Worm (Caenorhabditis elegans): ENCODE measurements around the gene W02H5.8.

The W02H5.8 gene

DNA sequence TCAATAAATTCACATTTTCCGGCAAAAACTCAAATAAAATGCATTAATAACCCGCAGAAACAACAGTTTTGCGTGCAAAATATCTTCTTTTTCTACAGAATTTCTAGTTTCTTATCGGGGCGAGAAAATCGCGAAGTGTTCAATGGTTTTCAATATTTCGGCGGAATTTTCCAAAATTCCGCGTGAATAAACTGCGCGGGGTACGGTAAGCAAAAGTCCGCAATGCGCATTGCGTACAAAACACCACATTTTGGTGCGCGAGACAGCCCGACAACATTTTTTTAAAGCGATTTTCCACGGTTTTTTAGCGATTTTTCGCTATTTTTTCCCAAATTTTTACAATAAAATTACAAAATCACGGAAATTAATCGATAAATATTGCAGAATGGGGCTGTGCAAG, 41.9 kb upstream of the W02H5.8 start, which contains the start of gene Y45G12B.2 (continued):
- TF ChIP-seq nhr-11 (tag; optimal IDR thresholded peaks at IDR 0.05) (no peak), snpc-4 (tag; optimal IDR thresholded peaks at IDR 0.05) (peak; percentile 8), unc-62 (GFP tag; optimal IDR thresholded peaks at IDR 0.05) (no peak), egl-5 (tag; optimal IDR thresholded peaks at IDR 0.05) (no peak), zag-1 (tag; optimal IDR thresholded peaks at IDR 0.05) (no peak), nhr-43 (tag; optimal IDR thresholded peaks at IDR 0.05; ENCODE audit: poor library complexity, severe bottlenecking) (no peak), nhr-67 (tag; optimal IDR thresholded peaks at IDR 0.05) (no peak), lin-39 (tag; optimal IDR thresholded peaks at IDR 0.05) (no peak), ZK546.5 (tag; optimal IDR thresholded peaks at IDR 0.05) (no peak), nhr-77 (tag; optimal IDR thresholded peaks at IDR 0.05) (no peak), eor-1 (tag; optimal IDR thresholded peaks at IDR 0.05) (no peak), tbx-2 (tag; optimal IDR thresholded peaks at IDR 0.05) (no peak), nhr-28 (tag; optimal IDR thresholded peaks at IDR 0.05) (no peak), ceh-16 (tag; optimal IDR thresholded peaks at IDR 0.05) (no peak), egl-27 (tag; optimal IDR thresholded peaks at IDR 0.05) (no peak), fkh-10 (GFP tag; optimal IDR thresholded peaks at IDR 0.05) (no peak), pha-4 (tag; optimal IDR thresholded peaks at IDR 0.05) (peak; percentile 77), nhr-12 (tag; optimal IDR thresholded peaks at IDR 0.05) (no peak)

ce11 chrV:2690948-2691347, 38.5 kb upstream of the W02H5.8 start:
- TF ChIP-seq pha-4 (tag; optimal IDR thresholded peaks at IDR 0.05) (no peak), lin-39 (tag; optimal IDR thresholded peaks at IDR 0.05) (no peak), snpc-4 (tag; optimal IDR thresholded peaks at IDR 0.05) (no peak), fkh-2 (tag; optimal IDR thresholded peaks at IDR 0.05) (no peak), nhr-77 (tag; optimal IDR thresholded peaks at IDR 0.05) (no peak), egl-5 (tag; optimal IDR thresholded peaks at IDR 0.05) (no peak), nhr-23 (tag; optimal IDR thresholded peaks at IDR 0.05) (no peak), nhr-28 (tag; optimal IDR thresholded peaks at IDR 0.05) (no peak), tbx-2 (tag; optimal IDR thresholded peaks at IDR 0.05) (no peak), pqm-1 (tag; optimal IDR thresholded peaks at IDR 0.05) (no peak), unc-39 (tag; optimal IDR thresholded peaks at IDR 0.05) (no peak), nhr-237 (tag; optimal IDR thresholded peaks at IDR 0.05) (no peak), nhr-67 (tag; optimal IDR thresholded peaks at IDR 0.05) (no peak), zag-1 (tag; optimal IDR thresholded peaks at IDR 0.05) (no peak), ceh-16 (tag; optimal IDR thresholded peaks at IDR 0.05) (no peak)

DNA sequence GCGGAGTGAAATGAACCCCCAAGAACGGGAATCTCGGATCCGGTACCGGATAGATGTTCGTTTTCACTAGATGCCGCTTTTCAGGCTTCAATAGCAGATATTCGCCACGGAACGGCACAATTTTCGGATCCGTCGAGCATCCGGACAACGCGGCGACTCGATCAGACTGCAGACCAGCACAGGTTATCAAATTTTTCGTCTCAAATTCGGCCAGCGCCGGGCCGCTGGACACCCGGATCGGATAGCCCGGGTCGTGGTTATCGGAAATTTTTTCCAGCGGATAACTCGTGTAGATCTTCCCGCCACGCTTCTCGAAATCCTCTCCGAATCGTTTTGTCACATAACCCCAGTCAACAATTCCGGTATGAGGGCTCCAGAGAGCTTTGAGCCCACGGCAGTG, 38.0 kb upstream of the W02H5.8 start:
- no peak for TF ChIP-seq jun-1 (tag; optimal IDR thresholded peaks at IDR 0.05)
- TF ChIP-seq lsy-12 (tag; optimal IDR thresholded peaks at IDR 0.05), result no peak
- no peak for TF ChIP-seq hmg-11 (tag; optimal IDR thresholded peaks at IDR 0.05)
- TF ChIP-seq ceh-16 (tag; optimal IDR thresholded peaks at IDR 0.05), result no peak

- no peak for TF ChIP-seq lin-39 (tag; optimal IDR thresholded peaks at IDR 0.05)
Measured at ce11 chrV:2688562-2688961, 36.1 kb upstream of the W02H5.8 start.

DNA sequence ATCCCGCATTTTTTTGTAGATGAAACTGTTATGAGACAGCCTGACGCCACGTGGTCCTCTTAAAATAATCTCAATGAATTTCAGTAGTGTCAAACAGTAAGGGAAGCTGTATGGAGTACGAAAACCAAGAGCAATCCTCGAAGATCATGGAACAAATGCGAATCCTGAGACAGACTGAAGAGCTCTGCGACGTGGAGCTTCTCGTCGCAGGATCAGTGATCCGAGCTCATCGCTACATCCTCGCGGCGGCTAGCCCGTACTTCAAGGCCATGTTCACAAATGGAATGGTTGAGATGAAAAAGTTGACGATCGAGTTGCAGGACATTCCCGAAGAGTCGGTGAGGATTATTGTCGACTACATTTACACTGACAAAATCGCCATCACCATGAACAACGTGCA, 31.8 kb upstream of the W02H5.8 start:
- TF ChIP-seq nhr-237 (tag; optimal IDR thresholded peaks at IDR 0.05) (no peak), nhr-28 (tag; optimal IDR thresholded peaks at IDR 0.05) (no peak), ztf-4 (tag; optimal IDR thresholded peaks at IDR 0.05) (no peak), elt-1 (tag; optimal IDR thresholded peaks at IDR 0.05) (no peak)

- TF ChIP-seq eor-1 (tag; optimal IDR thresholded peaks at IDR 0.05) (no peak), elt-1 (tag; optimal IDR thresholded peaks at IDR 0.05) (no peak), nhr-237 (tag; optimal IDR thresholded peaks at IDR 0.05) (no peak), lin-39 (tag; optimal IDR thresholded peaks at IDR 0.05) (no peak), mdl-1 (tag; optimal IDR thresholded peaks at IDR 0.05) (no peak), sea-2 (GFP tag; optimal IDR thresholded peaks at IDR 0.05) (no peak), fos-1 (tag; optimal IDR thresholded peaks at IDR 0.05) (no peak), nhr-76 (tag; optimal IDR thresholded peaks at IDR 0.05) (no peak), R02D3.7 (tag; optimal IDR thresholded peaks at IDR 0.05) (no peak), jun-1 (tag; optimal IDR thresholded peaks at IDR 0.05) (no peak)
Measured at ce11 chrV:2683497-2683896, 31.0 kb upstream of the W02H5.8 start.

Data from whole organism, L3 larva.